Worm (Caenorhabditis elegans): ENCODE measurements around the gene Y48A6B.9.

Gene Y48A6B.9

DNA sequence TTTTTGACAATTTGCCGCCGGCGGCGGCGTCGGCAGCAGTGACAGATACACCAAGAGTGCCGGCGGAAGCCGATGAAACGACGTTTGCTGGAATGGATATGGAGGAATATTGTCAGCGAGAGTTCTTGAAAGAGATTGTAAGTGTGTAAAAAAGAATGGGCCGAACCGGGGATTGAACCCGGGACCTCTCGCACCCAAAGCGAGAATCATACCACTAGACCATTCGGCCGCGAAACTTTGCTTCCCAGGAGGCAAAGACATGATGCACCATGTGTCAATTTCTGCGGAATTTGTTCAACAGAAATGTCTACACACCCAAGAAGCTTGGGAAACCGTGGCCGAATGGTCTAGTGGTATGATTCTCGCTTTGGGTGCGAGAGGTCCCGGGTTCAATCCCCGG, 33.7 kb downstream of the Y48A6B.9 start:
- TF ChIP-seq lin-39 (tag; optimal IDR thresholded peaks at IDR 0.05) (no peak), lin-11 (tag; optimal IDR thresholded peaks at IDR 0.05) (peak; percentile 68), egl-27 (tag; optimal IDR thresholded peaks at IDR 0.05) (peak; percentile 64), crh-2 (tag; optimal IDR thresholded peaks at IDR 0.05) (peak; percentile 89), lsy-2 (tag; optimal IDR thresholded peaks at IDR 0.05) (peak; percentile 81 to 85), sem-4 (tag; optimal IDR thresholded peaks at IDR 0.05) (peak; percentile 74), C34F6.9 (tag; optimal IDR thresholded peaks at IDR 0.05) (peak; percentile 79), nhr-77 (tag; optimal IDR thresholded peaks at IDR 0.05) (no peak), unc-62 (GFP tag; optimal IDR thresholded peaks at IDR 0.05) (no peak), lin-13 (GFP tag; optimal IDR thresholded peaks at IDR 0.05) (peak; percentile 82), nhr-6 (tag; optimal IDR thresholded peaks at IDR 0.05) (no peak), Y55F3AM.14 (GFP tag; optimal IDR thresholded peaks at IDR 0.05) (peak; percentile 58), ztf-4 (tag; optimal IDR thresholded peaks at IDR 0.05) (peak; percentile 50), nhr-10 (tag; optimal IDR thresholded peaks at IDR 0.05) (peak; percentile 62), mab-5 (tag; optimal IDR thresholded peaks at IDR 0.05) (peak; percentile 61), sma-9 (GFP tag; optimal IDR thresholded peaks at IDR 0.05) (peak; percentile 76), sma-9 (tag; optimal IDR thresholded peaks at IDR 0.05) (no peak), gmeb-1 (tag; optimal IDR thresholded peaks at IDR 0.05) (peak; percentile 84), elt-3 (tag; optimal IDR thresholded peaks at IDR 0.05) (no peak), mdl-1 (tag; optimal IDR thresholded peaks at IDR 0.05) (peak in 1 of 2 experiments; percentile 50), F13H6.1 (tag; optimal IDR thresholded peaks at IDR 0.05) (peak; percentile 85), elt-1 (tag; optimal IDR thresholded peaks at IDR 0.05) (no peak), zag-1 (tag; optimal IDR thresholded peaks at IDR 0.05) (peak; percentile 61), ztf-1 (GFP tag; conservative IDR thresholded peaks at IDR 0.05) (no peak), R02D3.7 (tag; optimal IDR thresholded peaks at IDR 0.05) (peak; percentile 32), nhr-129 (tag; optimal IDR thresholded peaks at IDR 0.05) (peak; percentile 84), sma-3 (GFP tag; optimal IDR thresholded peaks at IDR 0.05) (peak; percentile 74), blmp-1 (tag; optimal IDR thresholded peaks at IDR 0.05; ENCODE audit: insufficient read depth) (peak; percentile 11), fos-1 (tag; optimal IDR thresholded peaks at IDR 0.05) (peak; percentile 65), nhr-21 (tag; optimal IDR thresholded peaks at IDR 0.05) (peak; percentile 86), unc-55 (GFP tag; optimal IDR thresholded peaks at IDR 0.05) (peak; percentile 91), skn-1 (tag; optimal IDR thresholded peaks at IDR 0.05) (no peak), unc-39 (tag; optimal IDR thresholded peaks at IDR 0.05) (no peak), ama-1 (optimal IDR thresholded peaks at IDR 0.05) (no peak), nhr-25 (tag; optimal IDR thresholded peaks at IDR 0.05) (peak; percentile 48), alr-1 (tag; optimal IDR thresholded peaks at IDR 0.05) (no peak), snpc-4 (tag; optimal IDR thresholded peaks at IDR 0.05) (peak; percentile 79), aly-2 (tag; optimal IDR thresholded peaks at IDR 0.05) (no peak)

DNA sequence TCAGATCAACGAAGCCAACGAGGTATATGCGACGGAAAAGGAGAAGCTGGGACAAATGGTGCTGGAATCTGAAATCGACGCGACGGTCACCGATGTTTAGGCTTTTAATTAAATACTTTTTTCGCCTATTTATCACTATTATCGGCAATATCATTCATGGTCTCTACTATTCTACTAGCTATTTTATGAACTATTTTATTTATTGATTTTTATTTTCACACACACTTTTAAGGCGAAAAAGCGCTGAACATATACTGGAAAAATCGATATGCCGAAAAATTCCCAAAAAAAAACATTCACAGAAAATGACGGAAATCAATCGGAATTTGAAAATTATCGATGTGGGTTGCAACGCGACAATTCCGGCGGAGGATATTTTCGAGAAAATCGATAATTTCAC, 35.6 kb downstream of the Y48A6B.9 start, which contains the start of gene W09D6.1:
W09D6.1 (plus strand) TSS at position 301 of the 400 bp plus-strand sequence.
- TF ChIP-seq nhr-77 (tag; optimal IDR thresholded peaks at IDR 0.05) (no peak), sem-4 (tag; optimal IDR thresholded peaks at IDR 0.05) (no peak)

DNA sequence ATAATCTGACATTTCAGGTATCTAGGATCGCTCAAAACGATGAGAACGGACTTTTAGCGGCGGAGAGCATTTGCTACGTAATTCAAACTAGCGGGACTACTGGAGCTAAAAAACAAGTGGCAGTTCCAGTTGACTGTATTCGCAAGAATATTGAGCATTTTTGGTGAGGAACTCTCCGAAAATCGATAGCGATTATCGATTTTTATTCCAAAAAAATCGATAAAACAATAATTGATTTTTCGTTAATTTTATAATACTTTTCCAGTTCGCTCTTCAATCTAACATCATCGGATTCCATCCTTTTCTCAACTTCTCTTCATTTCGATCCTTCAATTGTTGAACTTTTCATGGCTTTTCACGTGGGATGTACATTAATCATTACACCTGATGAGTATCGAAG, 36.3 kb downstream of the Y48A6B.9 start:
- no peak for TF ChIP-seq nhr-25 (tag; optimal IDR thresholded peaks at IDR 0.05)
- TF ChIP-seq elt-1 (tag; optimal IDR thresholded peaks at IDR 0.05), result no peak
- no peak for TF ChIP-seq nhr-11 (tag; optimal IDR thresholded peaks at IDR 0.05)
- no peak for TF ChIP-seq Y55F3AM.14 (GFP tag; optimal IDR thresholded peaks at IDR 0.05)
- no peak for TF ChIP-seq unc-62 (GFP tag; optimal IDR thresholded peaks at IDR 0.05)
- no peak for TF ChIP-seq unc-55 (GFP tag; optimal IDR thresholded peaks at IDR 0.05)
- TF ChIP-seq ZK546.5 (tag; optimal IDR thresholded peaks at IDR 0.05), result no peak
- no peak for TF ChIP-seq nhr-23 (tag; optimal IDR thresholded peaks at IDR 0.05)
- TF ChIP-seq alr-1 (tag; optimal IDR thresholded peaks at IDR 0.05), result no peak
- TF ChIP-seq sem-4 (tag; optimal IDR thresholded peaks at IDR 0.05), result no peak

Measured in whole organism, L2 larva.